Worm (Caenorhabditis elegans) whole organism, mixed stage, embryonic: Measurements from ENCODE around the gene mthf-1.

Experiments used
- elt-3 ChIP-seq: fragments of 150-350 bp; optimal IDR thresholded peaks from 2 replicates; lab custom pipeline; 2014; ENCODE audit warnings: missing biosample characterization, missing genetic modification characterization
- lsy-2 ChIP-seq: fragments of 150-350 bp; optimal IDR thresholded peaks from 2 replicates; lab custom pipeline; 2014; ENCODE audit warnings: missing biosample characterization, missing genetic modification characterization
- nhr-12 ChIP-seq: fragments of 150-350 bp; optimal IDR thresholded peaks from 2 replicates; lab custom pipeline; 2014; ENCODE audit warnings: missing biosample characterization, missing genetic modification characterization
- pha-4 ChIP-seq: fragments of 150-350 bp; optimal IDR thresholded peaks from 2 replicates; lab custom pipeline; 2018; ENCODE audit warnings: missing biosample characterization, missing genetic modification reagents, missing genetic modification characterization
- snpc-4 ChIP-seq: fragments of 150-350 bp; optimal IDR thresholded peaks from 2 replicates; lab custom pipeline; 2014; ENCODE audit warnings: missing biosample characterization, missing genetic modification characterization
- ztf-11 ChIP-seq: fragments of 150-350 bp; optimal IDR thresholded peaks from 2 replicates; lab custom pipeline; 2014; ENCODE audit warnings: missing biosample characterization, missing genetic modification characterization

ce11 chrII:7758397-7759135 is 19.1 kb downstream of the mthf-1 start, which contains the start of gene B0228.7:
- no peak for TF ChIP-seq pha-4
- no peak for TF ChIP-seq ztf-11 (tag; lab: Kevin White, UChicago)
- no peak for TF ChIP-seq nhr-12 (tag; lab: Kevin White, UChicago)
- no peak for TF ChIP-seq lsy-2 (tag; lab: Kevin White, UChicago)
- no peak for TF ChIP-seq elt-3 (tag; lab: Kevin White, UChicago)
- TF ChIP-seq snpc-4 (tag; lab: Kevin White, UChicago): no peak
